Worm (Caenorhabditis elegans): Measurements from ENCODE around the gene F46B6.6.

ce11 chrV:9782045-9782444 is 4.6 kb downstream of the F46B6.6 start:
- TF ChIP-seq nhr-11 (tag; optimal IDR thresholded peaks at IDR 0.05) (no peak), pha-4 (tag; optimal IDR thresholded peaks at IDR 0.05) (no peak), nhr-232 (tag; optimal IDR thresholded peaks at IDR 0.05) (no peak), ref-2 (tag; optimal IDR thresholded peaks at IDR 0.05) (no peak), npax-4 (tag; optimal IDR thresholded peaks at IDR 0.05) (no peak), T23F11.4 (GFP tag; optimal IDR thresholded peaks at IDR 0.05) (no peak)

Measured in whole organism, late embryonic.